Fruit fly (Drosophila melanogaster) whole organism, wandering third instar larva: ENCODE measurements around the gene CG7963.

ENCODE experiments used
- Dif ChIP-seq: fragments of 200-275, 200-300 bp; sonication (Bioruptor generic); optimal IDR thresholded peaks from 2 replicates; lab custom pipeline; 2018; ENCODE audit warnings: missing biosample characterization, missing genetic modification characterization; ENCODE audit not compliant: partially characterized antibody
- Hr78 ChIP-seq: fragments of >200 bp; optimal IDR thresholded peaks from 2 replicates; lab custom pipeline; 2017; ENCODE audit warnings: missing biosample characterization, missing genetic modification characterization
- N ChIP-seq: fragments of >200 bp; optimal IDR thresholded peaks from 2 replicates; lab custom pipeline; 2018; ENCODE audit warnings: missing biosample characterization, missing external identifiers, missing genetic modification characterization
- h ChIP-seq: fragments of 200-800 bp; sonication (Bioruptor generic); optimal IDR thresholded peaks from 3 replicates; lab custom pipeline; 2016; ENCODE audit warnings: missing biosample characterization, mild to moderate bottlenecking, missing genetic modification characterization
- jim ChIP-seq: fragments of 175-275, 200-325 bp; sonication (Bioruptor generic); optimal IDR thresholded peaks from 2 replicates; lab custom pipeline; 2016; ENCODE audit warnings: missing biosample characterization, mild to moderate bottlenecking, missing genetic modification characterization
- psq ChIP-seq: fragments of 200-800 bp; sonication (Bioruptor generic); optimal IDR thresholded peaks from 3 replicates; lab custom pipeline; 2017; ENCODE audit warnings: missing biosample characterization, mild to moderate bottlenecking, missing genetic modification characterization, moderate library complexity
- rgr ChIP-seq: fragments of 200-800 bp; sonication (Bioruptor generic); optimal IDR thresholded peaks from 3 replicates; lab custom pipeline; 2016; ENCODE audit warnings: missing biosample characterization, mild to moderate bottlenecking, missing genetic modification characterization

- no peak for TF ChIP-seq N (GFP tag; lab: Kevin White, UChicago)
- no peak for TF ChIP-seq h
- TF ChIP-seq jim (GFP tag; lab: Kevin White, UChicago): no peak
- no peak for TF ChIP-seq Hr78 (GFP tag; lab: Kevin White, UChicago)
- TF ChIP-seq psq: no peak
- TF ChIP-seq rgr (GFP tag; lab: Kevin White, UChicago): no peak
- no peak for TF ChIP-seq Dif (GFP tag; lab: Kevin White, UChicago)
Observed at dm6 chr3R:8317709-8318335, 44.8 kb upstream of the CG7963 start.
